Fruit fly (Drosophila melanogaster): ENCODE measurements around the gene Cnot4.

Gene Cnot4

DNA sequence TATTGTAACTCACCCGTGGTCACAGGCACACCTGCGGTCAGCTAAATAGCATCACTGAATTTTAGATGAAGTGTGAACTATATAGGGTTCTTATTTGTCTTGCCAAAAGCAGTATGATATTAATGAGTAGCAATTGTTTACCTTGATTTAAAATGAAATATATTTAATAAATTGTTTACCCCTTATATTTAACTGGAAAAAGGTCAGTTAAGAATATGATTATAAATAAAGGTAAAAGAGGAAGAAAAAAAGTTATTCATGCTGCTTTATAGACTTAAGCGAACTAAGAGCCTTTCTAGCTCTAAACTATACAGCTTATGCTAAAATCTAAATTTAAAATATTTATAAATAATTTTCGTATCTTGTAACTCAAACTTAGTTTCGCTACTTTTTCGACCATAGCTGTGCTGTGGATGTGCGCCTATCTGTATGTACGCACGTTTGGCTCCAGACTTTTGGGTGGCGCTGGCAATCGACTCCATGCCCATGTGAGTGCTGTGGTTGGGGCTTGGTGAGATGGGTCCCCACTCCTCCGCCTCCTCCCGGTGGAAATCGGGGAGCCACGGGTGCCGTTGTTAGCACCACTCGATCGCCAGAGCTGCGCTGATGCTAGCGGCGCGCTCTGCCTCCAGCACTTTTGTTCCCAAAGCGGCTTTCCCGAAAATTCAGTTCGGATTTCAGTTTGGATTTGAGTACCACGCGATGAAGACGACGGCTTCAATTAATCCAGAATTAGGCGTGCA lies 45.7 kb downstream of the Cnot4 start, which contains the start of gene loh (continued):
- no peak for TF ChIP-seq CG9139 (GFP tag; optimal IDR thresholded peaks at IDR 0.05)
- peak; percentile 29 for TF ChIP-seq CG3032 (tag; optimal IDR thresholded peaks at IDR 0.05)
- no peak for TF ChIP-seq Smox (GFP tag; optimal IDR thresholded peaks at IDR 0.05)
- TF ChIP-seq cyc (GFP tag; optimal IDR thresholded peaks at IDR 0.05) = no peak
- no peak for TF ChIP-seq fkh (GFP tag; optimal IDR thresholded peaks at IDR 0.05)
- TF ChIP-seq CG34406 (GFP tag; optimal IDR thresholded peaks at IDR 0.05) = no peak
- no peak for TF ChIP-seq pdm3 (GFP tag; optimal IDR thresholded peaks at IDR 0.05)
- peak; percentile 40 for TF ChIP-seq acj6 (GFP tag; optimal IDR thresholded peaks at IDR 0.05)
- TF ChIP-seq CG15336 (GFP tag; IDR thresholded peaks at IDR 0.05) = no peak; the same call in 1 of the 2 replicates
- TF ChIP-seq dac (GFP tag; optimal IDR thresholded peaks at IDR 0.05) = no peak
- no peak for TF ChIP-seq eg (GFP tag; IDR thresholded peaks at IDR 0.05)
- TF ChIP-seq Hr4 (GFP tag; optimal IDR thresholded peaks at IDR 0.05) = peak; percentile 32
- no peak for TF ChIP-seq CG16779 (tag; optimal IDR thresholded peaks at IDR 0.05)
- no peak for TF ChIP-seq spab (GFP tag; optimal IDR thresholded peaks at IDR 0.05)
- no peak for TF ChIP-seq Sox15 (GFP tag; optimal IDR thresholded peaks at IDR 0.05)
- peak; percentile 1 for TF ChIP-seq lz (GFP tag; optimal IDR thresholded peaks at IDR 0.05)
- TF ChIP-seq Sox14 (GFP tag; optimal IDR thresholded peaks at IDR 0.05) = no peak
- TF ChIP-seq achi (GFP tag; optimal IDR thresholded peaks at IDR 0.05) = no peak
- TF ChIP-seq svp (GFP tag) = no peak
- TF ChIP-seq Ets96B (tag; optimal IDR thresholded peaks at IDR 0.05) = no peak
- no peak for TF ChIP-seq CG6276 (GFP tag; optimal IDR thresholded peaks at IDR 0.05)
- TF ChIP-seq Ets21C (GFP tag; optimal IDR thresholded peaks at IDR 0.05) = no peak
- peak; percentile 86 for TF ChIP-seq Eip78C (GFP tag)
- no peak for TF ChIP-seq net (GFP tag; optimal IDR thresholded peaks at IDR 0.05)

DNA sequence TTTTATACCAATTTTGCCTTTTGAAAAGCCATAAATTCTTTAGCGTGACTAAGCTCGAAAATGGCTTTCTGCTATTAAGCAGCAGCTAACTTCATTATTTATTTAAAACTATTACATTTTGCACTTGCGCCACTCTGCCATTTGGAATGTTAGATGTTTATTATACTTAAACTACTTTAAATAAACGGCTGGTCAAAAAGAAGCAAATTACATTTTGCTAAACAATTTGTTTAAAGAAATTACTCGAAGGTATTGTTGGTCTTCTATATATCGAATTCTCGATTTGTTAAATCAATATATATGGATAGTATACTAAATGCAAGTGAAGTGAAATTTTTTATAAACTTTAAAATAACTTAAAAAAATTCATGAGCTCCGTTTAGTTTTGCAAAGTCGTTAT lies 55.8 kb downstream of the Cnot4 start, which contains the start of gene ppk10:
ppk10 (minus strand) TSS at position 101 of the 400 bp plus-strand sequence.
- no peak for TF ChIP-seq Ets96B (tag; optimal IDR thresholded peaks at IDR 0.05)
- TF ChIP-seq CG8119 (GFP tag; IDR thresholded peaks at IDR 0.05) = no peak
- TF ChIP-seq salr (GFP tag; optimal IDR thresholded peaks at IDR 0.05) = no peak
- no peak for TF ChIP-seq fkh (GFP tag; optimal IDR thresholded peaks at IDR 0.05)
- no peak for TF ChIP-seq CG10631 (GFP tag; optimal IDR thresholded peaks at IDR 0.05)

Measured in whole organism, prepupa.